Worm (Caenorhabditis elegans) whole organism, young adult: Measurements from ENCODE around the gene F35H10.2.

ENCODE experiments used
- B0261.1 ChIP-seq: sonication (generic microtip); optimal IDR thresholded peaks from 2 replicates; lab custom pipeline; 2016; ENCODE audit warnings: mild to moderate bottlenecking, missing genetic modification characterization, moderate library complexity, missing compliant biosample characterization
- C17E4.6 ChIP-seq: fragments of 200-800 bp; sonication (Bioruptor generic); IDR thresholded peaks from 2 replicates; pipeline ENCODE4 v1.3.6; 2022; ENCODE audit warnings: missing genetic modification reagents, missing genetic modification characterization, missing compliant biosample characterization
- F10E7.11 ChIP-seq: sonication (generic microtip); optimal IDR thresholded peaks from 2 replicates; lab custom pipeline; 2017; ENCODE audit warnings: mild to moderate bottlenecking, missing genetic modification characterization, moderate library complexity, missing compliant biosample characterization
- F23B12.7 ChIP-seq: sonication (generic microtip); optimal IDR thresholded peaks from 2 replicates; lab custom pipeline; 2017; ENCODE audit warnings: missing genetic modification characterization, mild to moderate bottlenecking, missing compliant biosample characterization, antibody characterized with exemption, moderate library complexity; ENCODE audit not compliant: insufficient read depth
- F33H1.4 ChIP-seq: fragments of 200-800 bp; sonication (Bioruptor generic); IDR thresholded peaks from 2 replicates; pipeline ENCODE4 v1.3.6; 2022; ENCODE audit warnings: missing genetic modification reagents, missing genetic modification characterization, missing compliant biosample characterization
- F37B4.10 ChIP-seq: fragments of 200-800 bp; sonication (Bioruptor generic); IDR thresholded peaks from 2 replicates; pipeline ENCODE4 v1.3.6; 2022; ENCODE audit warnings: missing genetic modification characterization, missing compliant biosample characterization
- F39B2.1 ChIP-seq: fragments of 200-800 bp; sonication (Bioruptor generic); IDR thresholded peaks from 2 replicates; pipeline ENCODE4 v1.3.6; 2022; ENCODE audit warnings: missing genetic modification reagents, missing genetic modification characterization, missing compliant biosample characterization
- F49E8.2 ChIP-seq: sonication (generic microtip); optimal IDR thresholded peaks from 3 replicates; lab custom pipeline; 2017; ENCODE audit warnings: missing genetic modification characterization, mild to moderate bottlenecking, missing compliant biosample characterization, antibody characterized with exemption, moderate library complexity; ENCODE audit not compliant: insufficient read depth
- F55B11.4 ChIP-seq: sonication (generic microtip); optimal IDR thresholded peaks from 2 replicates; lab custom pipeline; 2016; ENCODE audit warnings: missing compliant biosample characterization, missing genetic modification characterization, borderline replicate concordance; ENCODE audit not compliant: insufficient read depth
- F57C9.4 ChIP-seq: sonication (generic microtip); optimal IDR thresholded peaks from 2 replicates; lab custom pipeline; 2017; ENCODE audit warnings: mild to moderate bottlenecking, missing genetic modification characterization, missing compliant biosample characterization
- K11D2.4 ChIP-seq: fragments of 200-800 bp; sonication (Bioruptor generic); IDR thresholded peaks from 2 replicates; pipeline ENCODE4 v1.3.6; 2022; ENCODE audit warnings: missing genetic modification reagents, missing genetic modification characterization, missing compliant biosample characterization
- K12H6.12 ChIP-seq: fragments of 200-800 bp; sonication (Bioruptor generic); optimal IDR thresholded peaks from 2 replicates; lab custom pipeline; 2018; ENCODE audit warnings: mild to moderate bottlenecking, missing genetic modification characterization, missing compliant biosample characterization
- Y53F4B.3 ChIP-seq: fragments of 200-800 bp; sonication (Bioruptor generic); IDR thresholded peaks from 2 replicates; pipeline ENCODE4 v1.3.6; 2022; ENCODE audit warnings: missing genetic modification reagents, missing genetic modification characterization, missing compliant biosample characterization
- ZK185.1 ChIP-seq: sonication (generic microtip); optimal IDR thresholded peaks from 2 replicates; lab custom pipeline; 2016; ENCODE audit warnings: mild to moderate bottlenecking, missing genetic modification characterization, missing compliant biosample characterization; ENCODE audit not compliant: poor library complexity, severe bottlenecking
- ama-1 ChIP-seq, 3 experiments: fragments of 150-350 bp in 1 of 3; sonication (generic microtip) in 2 of 3; optimal IDR thresholded peaks; 2 replicates each; lab custom pipeline; 2014 to 2018; ENCODE audit warnings: missing biosample characterization in 2 of 3, missing genetic modification characterization in 2 of 3, missing genetic modification reagents in 2 of 3
- aptf-3 ChIP-seq: fragments of 200-800 bp; sonication (Bioruptor generic); IDR thresholded peaks from 2 replicates; pipeline ENCODE4 v1.3.6; 2022; ENCODE audit warnings: missing genetic modification characterization, missing compliant biosample characterization
- attf-5 ChIP-seq: fragments of 200-800 bp; sonication (Bioruptor generic); optimal IDR thresholded peaks from 2 replicates; lab custom pipeline; 2018; ENCODE audit warnings: mild to moderate bottlenecking, missing genetic modification characterization, missing compliant biosample characterization
- bed-2 ChIP-seq: fragments of 200-800 bp; sonication (Bioruptor generic); IDR thresholded peaks from 2 replicates; pipeline ENCODE4 v1.3.6; 2022; ENCODE audit warnings: missing genetic modification reagents, missing genetic modification characterization, missing compliant biosample characterization
- ceh-27 ChIP-seq: fragments of 200-800 bp; sonication (Bioruptor generic); optimal IDR thresholded peaks from 2 replicates; lab custom pipeline; 2018; ENCODE audit warnings: mild to moderate bottlenecking, missing genetic modification characterization, moderate library complexity, missing compliant biosample characterization
- ceh-40 ChIP-seq: fragments of 200-800 bp; sonication (Bioruptor generic); IDR thresholded peaks from 2 replicates; pipeline ENCODE4 v1.3.6; 2022; ENCODE audit warnings: missing genetic modification characterization, missing compliant biosample characterization
- die-1 ChIP-seq: sonication (generic microtip); optimal IDR thresholded peaks from 2 replicates; lab custom pipeline; 2016; ENCODE audit warnings: missing genotype, mild to moderate bottlenecking, missing genetic modification characterization, missing compliant biosample characterization
- dox-1 ChIP-seq: fragments of 200-800 bp; sonication (Bioruptor generic); IDR thresholded peaks from 2 replicates; pipeline ENCODE4 v1.3.6; 2022; ENCODE audit warnings: missing genetic modification reagents, missing genetic modification characterization, missing compliant biosample characterization
- efl-1 ChIP-seq: fragments of 150-350 bp; optimal IDR thresholded peaks from 2 replicates; lab custom pipeline; 2014; ENCODE audit warnings: missing biosample characterization, missing genetic modification reagents, missing genetic modification characterization
- egl-44 ChIP-seq: fragments of 200-800 bp; sonication (Bioruptor generic); IDR thresholded peaks from 2 replicates; pipeline ENCODE4 v1.3.6; 2022; ENCODE audit warnings: missing genetic modification reagents, missing genetic modification characterization, missing compliant biosample characterization
- fkh-3 ChIP-seq: sonication (generic microtip); optimal IDR thresholded peaks from 2 replicates; lab custom pipeline; 2016; ENCODE audit warnings: mild to moderate bottlenecking, missing genetic modification characterization, missing compliant biosample characterization
- hsf-1 ChIP-seq: fragments of 200-800 bp; sonication (Bioruptor generic); IDR thresholded peaks from 2 replicates; pipeline ENCODE4 v1.3.6; 2022; ENCODE audit warnings: missing genetic modification reagents, missing genetic modification characterization, missing compliant biosample characterization
- let-607 ChIP-seq, 2 experiments: fragments of 200-800 bp in 1 of 2; sonication (Bioruptor generic) in 1 of 2; sonication (generic microtip) in 1 of 2; optimal IDR thresholded peaks; 2 replicates each; lab custom pipeline; 2016 to 2018; ENCODE audit warnings: mild to moderate bottlenecking in 2 of 2, missing compliant biosample characterization in 2 of 2, missing genetic modification characterization in 2 of 2, moderate library complexity in 2 of 2, missing genotype in 1 of 2
- lin-26 ChIP-seq: fragments of 200-800 bp; sonication (Bioruptor generic); IDR thresholded peaks from 2 replicates; pipeline ENCODE4 v1.3.6; 2022; ENCODE audit warnings: missing genetic modification reagents, missing genetic modification characterization, missing compliant biosample characterization
- madf-10 ChIP-seq: sonication (generic microtip); optimal IDR thresholded peaks from 2 replicates; lab custom pipeline; 2016; ENCODE audit warnings: mild to moderate bottlenecking, missing genetic modification characterization, missing compliant biosample characterization
- mes-4 ChIP-seq: sonication (generic microtip); optimal IDR thresholded peaks from 2 replicates; lab custom pipeline; 2016; ENCODE audit warnings: missing genotype, missing genetic modification characterization, missing compliant biosample characterization
- mxl-1 ChIP-seq: sonication (generic microtip); optimal IDR thresholded peaks from 2 replicates; lab custom pipeline; 2016; ENCODE audit warnings: missing genetic modification characterization, missing compliant biosample characterization
- nhr-179 ChIP-seq: sonication (generic microtip); optimal IDR thresholded peaks from 2 replicates; lab custom pipeline; 2016; ENCODE audit warnings: mild to moderate bottlenecking, missing genetic modification characterization, missing compliant biosample characterization
- pha-4 ChIP-seq: fragments of 150-350 bp; sonication (generic microtip); optimal IDR thresholded peaks from 2 replicates; lab custom pipeline; 2014; ENCODE audit warnings: missing biosample characterization, missing genetic modification reagents, missing genetic modification characterization
- rcor-1 ChIP-seq: fragments of 200-800 bp; sonication (Bioruptor generic); IDR thresholded peaks from 2 replicates; pipeline ENCODE4 v1.3.6; 2022; ENCODE audit warnings: missing genetic modification reagents, missing genetic modification characterization, missing compliant biosample characterization
- repo-1 ChIP-seq: sonication (generic microtip); optimal IDR thresholded peaks from 2 replicates; lab custom pipeline; 2017; ENCODE audit warnings: mild to moderate bottlenecking, missing genetic modification characterization, missing compliant biosample characterization
- rpc-1 ChIP-seq, 2 experiments: fragments of 150-350 bp in 1 of 2; sonication (generic microtip) in 1 of 2; optimal IDR thresholded peaks; 2 replicates each; lab custom pipeline; 2014 to 2018; ENCODE audit warnings: missing biosample characterization in 1 of 2, missing genetic modification characterization in 1 of 2, missing genetic modification reagents in 1 of 2, missing genotype in 1 of 2
- sdz-38 ChIP-seq: sonication (generic microtip); optimal IDR thresholded peaks from 2 replicates; lab custom pipeline; 2016; ENCODE audit warnings: missing genotype, missing genetic modification characterization, missing compliant biosample characterization
- snpc-3.4 ChIP-seq: sonication (generic microtip); optimal IDR thresholded peaks from 2 replicates; lab custom pipeline; 2017; ENCODE audit warnings: missing genetic modification characterization, mild to moderate bottlenecking, missing compliant biosample characterization, antibody characterized with exemption, moderate library complexity, missing genotype, missing genetic modification reagents
- snpc-4 ChIP-seq, 5 experiments: fragments of 150-350 bp in 1 of 5; sonication (generic microtip) in 4 of 5; optimal IDR thresholded peaks; 2 replicates each; lab custom pipeline; 2014 to 2018; ENCODE audit warnings: missing genetic modification characterization in 5 of 5, missing biosample characterization in 3 of 5, antibody characterized with exemption in 2 of 5, mild to moderate bottlenecking in 2 of 5, missing compliant biosample characterization in 2 of 5, missing genotype in 2 of 5, moderate library complexity in 2 of 5, missing genetic modification reagents in 1 of 5
- somi-1 ChIP-seq: fragments of 200-800 bp; sonication (Bioruptor generic); optimal IDR thresholded peaks from 2 replicates; lab custom pipeline; 2018; ENCODE audit warnings: mild to moderate bottlenecking, missing genetic modification characterization, missing compliant biosample characterization
- tlf-1 ChIP-seq: fragments of 200-800 bp; sonication (Bioruptor generic); optimal IDR thresholded peaks from 2 replicates; lab custom pipeline; 2018; ENCODE audit warnings: mild to moderate bottlenecking, missing genetic modification characterization, missing compliant biosample characterization
- xnd-1 ChIP-seq: sonication (generic microtip); optimal IDR thresholded peaks from 2 replicates; lab custom pipeline; 2016; ENCODE audit warnings: missing genotype, missing genetic modification reagents, missing genetic modification characterization, missing compliant biosample characterization
- ztf-18 ChIP-seq: sonication (generic microtip); optimal IDR thresholded peaks from 2 replicates; lab custom pipeline; 2016; ENCODE audit warnings: missing genotype, mild to moderate bottlenecking, missing genetic modification characterization, missing compliant biosample characterization
- ztf-28 ChIP-seq: fragments of 200-800 bp; sonication (Bioruptor generic); IDR thresholded peaks from 2 replicates; pipeline ENCODE4 v1.3.6; 2022; ENCODE audit warnings: missing genetic modification reagents, missing genetic modification characterization, missing compliant biosample characterization
- ztf-3 ChIP-seq: fragments of 200-800 bp; sonication (Bioruptor generic); optimal IDR thresholded peaks from 2 replicates; lab custom pipeline; 2018; ENCODE audit warnings: mild to moderate bottlenecking, missing genetic modification characterization, missing compliant biosample characterization

F35H10.2 gene

ce11 chrIV:8328913-8329312 lies at the start of gene F35H10.2:
TSS of gene F35H10.2 (plus strand) at chrIV:8329213.
- TF ChIP-seq egl-44 (GFP tag; lab: Robert Waterston, UW) = no peak
- no peak for TF ChIP-seq K11D2.4 (GFP tag; lab: Robert Waterston, UW)

- no peak for TF ChIP-seq pha-4 (tag; lab: Kevin White, UChicago)
- no peak for TF ChIP-seq snpc-3.4
- TF ChIP-seq xnd-1 (tag; lab: Kevin White, UChicago) = no peak
- no peak for TF ChIP-seq efl-1
- TF ChIP-seq F37B4.10 = no peak
- no peak for TF ChIP-seq attf-5 (GFP tag; lab: Kevin White, UChicago)
- no peak for TF ChIP-seq ztf-28
- TF ChIP-seq somi-1 (GFP tag; lab: Kevin White, UChicago) = no peak
- TF ChIP-seq ceh-27 (GFP tag; lab: Kevin White, UChicago) = no peak
- no peak for TF ChIP-seq F10E7.11 (tag; lab: Kevin White, UChicago)
- TF ChIP-seq aptf-3 (GFP tag; lab: Robert Waterston, UW) = no peak
- TF ChIP-seq rpc-1 (optimal IDR thresholded peaks at IDR 0.05; lab: Kevin White, UChicago) = no peak
- no peak for TF ChIP-seq rpc-1 (tag; optimal IDR thresholded peaks at IDR 0.05; lab: Kevin White, UChicago)
- TF ChIP-seq bed-2 (GFP tag; lab: Robert Waterston, UW) = no peak
- no peak for TF ChIP-seq ama-1 (optimal IDR thresholded peaks at IDR 0.05; lab: Kevin White, UChicago)
- TF ChIP-seq ama-1 (GFP tag; optimal IDR thresholded peaks at IDR 0.05; lab: Kevin White, UChicago) = no peak
- TF ChIP-seq F33H1.4 (GFP tag; lab: Robert Waterston, UW) = no peak
- no peak for TF ChIP-seq ztf-3 (GFP tag; lab: Kevin White, UChicago)
- no peak for TF ChIP-seq K11D2.4 (GFP tag; lab: Robert Waterston, UW)
- TF ChIP-seq repo-1 (tag; lab: Kevin White, UChicago) = no peak
- no peak for TF ChIP-seq Y53F4B.3
Measured at ce11 chrIV:8283214-8283613, 45.8 kb upstream of the F35H10.2 start.

ce11 chrIV:8286352-8286751 lies 42.7 kb upstream of the F35H10.2 start, which contains the start of gene K07H8.9:
TSS of gene K07H8.9 (minus strand) at chrIV:8286476.
- TF ChIP-seq ZK185.1 (tag; lab: Kevin White, UChicago) = no peak
- TF ChIP-seq fkh-3 (tag; lab: Kevin White, UChicago) = peak; percentile 6
- TF ChIP-seq somi-1 (GFP tag; lab: Kevin White, UChicago) = no peak
- TF ChIP-seq B0261.1 (tag; lab: Kevin White, UChicago) = no peak
- TF ChIP-seq K12H6.12 = no peak
- no peak for TF ChIP-seq lin-26 (GFP tag; lab: Robert Waterston, UW)
- TF ChIP-seq F23B12.7 (tag; lab: Kevin White, UChicago) = no peak
- no peak for TF ChIP-seq C17E4.6 (GFP tag; lab: Robert Waterston, UW)
- TF ChIP-seq die-1 (tag; lab: Kevin White, UChicago) = no peak
- no peak for TF ChIP-seq dox-1 (GFP tag; lab: Robert Waterston, UW)
- TF ChIP-seq let-607 (tag; optimal IDR thresholded peaks at IDR 0.05; lab: Kevin White, UChicago) = no peak
- no peak for TF ChIP-seq F39B2.1
- TF ChIP-seq ztf-3 (GFP tag; lab: Kevin White, UChicago) = no peak
- TF ChIP-seq F57C9.4 (tag; lab: Kevin White, UChicago) = no peak
- no peak for TF ChIP-seq sdz-38
- TF ChIP-seq snpc-4 (GFP tag; optimal IDR thresholded peaks at IDR 0.05; lab: Kevin White, UChicago) = no peak
- TF ChIP-seq snpc-4 (tag; optimal IDR thresholded peaks at IDR 0.05; lab: Kevin White, UChicago) = peak in 2 of 4 experiments; percentile 27 to 29
- peak; percentile 57; the same call in 1 of the 2 replicates for TF ChIP-seq hsf-1 (GFP tag; lab: Robert Waterston, UW)
- TF ChIP-seq F49E8.2 = peak; percentile 82
- no peak for TF ChIP-seq ztf-18 (tag; lab: Kevin White, UChicago)
- TF ChIP-seq mes-4 = no peak
- TF ChIP-seq nhr-179 (tag; lab: Kevin White, UChicago) = no peak
- no peak for TF ChIP-seq rcor-1 (GFP tag; lab: Robert Waterston, UW)
- no peak for TF ChIP-seq mxl-1 (tag; lab: Kevin White, UChicago)
- TF ChIP-seq ceh-40 = 0 out of 2 replicates have a peak, but pooled peaks have one; percentile 20
- no peak for TF ChIP-seq F55B11.4 (tag; lab: Kevin White, UChicago)
- peak; percentile 40 for TF ChIP-seq tlf-1 (GFP tag; lab: Kevin White, UChicago)
- no peak for TF ChIP-seq madf-10 (tag; lab: Kevin White, UChicago)
